Fruit fly (Drosophila melanogaster): ENCODE data around the gene CG8852.

The CG8852 gene

DNA sequence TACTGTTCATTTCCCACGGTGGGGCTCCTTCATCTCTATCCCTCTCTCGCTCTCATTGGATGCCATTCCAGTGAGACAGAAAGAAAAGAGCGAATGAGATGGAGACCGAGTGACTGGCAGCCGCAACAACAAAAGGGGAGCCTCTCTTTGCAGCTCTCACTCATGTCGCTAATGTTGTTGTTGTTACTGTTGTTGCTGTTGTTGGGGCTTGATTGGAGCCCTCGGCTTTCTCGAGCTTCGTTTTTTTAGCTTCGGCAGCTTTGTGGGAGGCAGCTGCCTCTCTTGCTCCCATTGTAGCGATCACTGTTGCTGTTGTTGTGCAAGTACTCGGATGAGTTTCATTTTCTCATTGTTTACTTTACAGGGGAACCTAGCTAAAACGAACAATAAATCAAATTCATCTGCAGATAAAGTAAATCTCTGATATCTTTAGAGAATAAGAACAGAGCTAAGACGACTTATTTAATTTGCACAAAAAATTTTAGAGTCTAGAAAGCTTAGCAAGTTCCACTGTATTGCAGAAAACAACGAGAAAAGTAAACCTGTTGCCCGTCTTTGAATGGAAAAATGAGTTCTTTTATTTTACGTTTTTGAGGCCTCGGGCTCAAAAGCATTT is 9.4 kb downstream of the CG8852 start (continued):
- no peak for TF ChIP-seq ac (GFP tag; optimal IDR thresholded peaks at IDR 0.05)
- peak; percentile 58; the same call in 2 of the 3 replicates for TF ChIP-seq Aef1 (GFP tag; IDR thresholded peaks at IDR 0.05)
- no peak for TF ChIP-seq toy (GFP tag; IDR thresholded peaks at IDR 0.05)
- TF ChIP-seq CG1529 (GFP tag; optimal IDR thresholded peaks at IDR 0.05) = peak; percentile 41
- no peak for TF ChIP-seq Sry-δ (GFP tag; optimal IDR thresholded peaks at IDR 0.05)
- TF ChIP-seq BtbVII (GFP tag; optimal IDR thresholded peaks at IDR 0.05) = no peak
- no peak for TF ChIP-seq CG17186 (GFP tag; optimal IDR thresholded peaks at IDR 0.05)
- TF ChIP-seq Ssrp (tag; optimal IDR thresholded peaks at IDR 0.05) = peak; percentile 61
- TF ChIP-seq CG8924 (tag; optimal IDR thresholded peaks at IDR 0.05) = peak; percentile 36
- TF ChIP-seq ind (GFP tag; optimal IDR thresholded peaks at IDR 0.05) = peak; percentile 47
- TF ChIP-seq Trl (optimal IDR thresholded peaks at IDR 0.05) = peak; percentile 66 to 67
- TF ChIP-seq Trl (GFP tag; optimal IDR thresholded peaks at IDR 0.05) = peak; percentile 1
- TF ChIP-seq CG11247 (GFP tag; IDR thresholded peaks at IDR 0.05) = no peak
- peak; percentile 28 for TF ChIP-seq corto (GFP tag; optimal IDR thresholded peaks at IDR 0.05)
- TF ChIP-seq CG3847 (GFP tag; IDR thresholded peaks at IDR 0.05) = peak; percentile 35; the same call in 1 of the 2 replicates
- no peak for TF ChIP-seq dimm (GFP tag; IDR thresholded peaks at IDR 0.05)
- TF ChIP-seq nau (GFP tag; optimal IDR thresholded peaks at IDR 0.05) = peak; percentile 9
- no peak for TF ChIP-seq CG4328 (GFP tag; optimal IDR thresholded peaks at IDR 0.05)
- TF ChIP-seq CG9215 (GFP tag; IDR thresholded peaks at IDR 0.05) = peak; percentile 42; the same call in 1 of the 2 replicates
- no peak for TF ChIP-seq Dfd (GFP tag; optimal IDR thresholded peaks at IDR 0.05)
- no peak for TF ChIP-seq crp (GFP tag; optimal IDR thresholded peaks at IDR 0.05)
- 0 out of 3 replicates have a peak, but pooled peaks have one; percentile 51 for TF ChIP-seq ase (GFP tag; IDR thresholded peaks at IDR 0.05)
- no peak for TF ChIP-seq CG7928 (GFP tag; optimal IDR thresholded peaks at IDR 0.05)
- peak; percentile 14 for TF ChIP-seq CG4707 (GFP tag; optimal IDR thresholded peaks at IDR 0.05)
- TF ChIP-seq schlank (tag; optimal IDR thresholded peaks at IDR 0.05) = no peak
- TF ChIP-seq Fer2 (tag; optimal IDR thresholded peaks at IDR 0.05) = no peak
- 0 out of 3 replicates have a peak, but pooled peaks have one; percentile 43 for TF ChIP-seq otp (GFP tag; IDR thresholded peaks at IDR 0.05)
- peak; percentile 29 for TF ChIP-seq kah (GFP tag; optimal IDR thresholded peaks at IDR 0.05)
- no peak for TF ChIP-seq Vsx1 (GFP tag; optimal IDR thresholded peaks at IDR 0.05)
- peak; percentile 11 for TF ChIP-seq CG30431 (GFP tag; optimal IDR thresholded peaks at IDR 0.05)
- no peak for TF ChIP-seq CG6765 (GFP tag; optimal IDR thresholded peaks at IDR 0.05)
- TF ChIP-seq E2f1 (GFP tag; IDR thresholded peaks at IDR 0.05) = peak; percentile 55
- no peak for TF ChIP-seq eve (GFP tag; optimal IDR thresholded peaks at IDR 0.05)
- TF ChIP-seq CG15601 (tag; optimal IDR thresholded peaks at IDR 0.05) = no peak
- peak; percentile 7 for TF ChIP-seq CG3407 (GFP tag; optimal IDR thresholded peaks at IDR 0.05)
- TF ChIP-seq Mrtf (GFP tag; IDR thresholded peaks at IDR 0.05) = 0 out of 3 replicates have a peak, but pooled peaks have one; percentile 15
- TF ChIP-seq Dip3 (GFP tag; optimal IDR thresholded peaks at IDR 0.05) = peak; percentile 5
- peak; percentile 29 for TF ChIP-seq CG5245 (GFP tag; optimal IDR thresholded peaks at IDR 0.05)
- no peak for TF ChIP-seq Nf-YA (GFP tag; IDR thresholded peaks at IDR 0.05)
- TF ChIP-seq CG34422 (GFP tag; IDR thresholded peaks at IDR 0.05) = peak; percentile 54; the same call in 1 of the 3 replicates
- no peak for TF ChIP-seq pita (GFP tag; optimal IDR thresholded peaks at IDR 0.05)
- peak; percentile 61 for TF ChIP-seq CG17361 (GFP tag; IDR thresholded peaks at IDR 0.05)
- TF ChIP-seq CG6689 (GFP tag; IDR thresholded peaks at IDR 0.05) = peak; percentile 46
- TF ChIP-seq h (optimal IDR thresholded peaks at IDR 0.05) = no peak
- TF ChIP-seq CG10321 (GFP tag; IDR thresholded peaks at IDR 0.05) = no peak
- TF ChIP-seq CG9727 (GFP tag; optimal IDR thresholded peaks at IDR 0.05) = peak; percentile 11
- TF ChIP-seq sc (optimal IDR thresholded peaks at IDR 0.05) = no peak
- TF ChIP-seq sc (GFP tag; optimal IDR thresholded peaks at IDR 0.05) = peak; percentile 5
- no peak for TF ChIP-seq cwo (GFP tag; optimal IDR thresholded peaks at IDR 0.05)
- TF ChIP-seq usp (GFP tag; optimal IDR thresholded peaks at IDR 0.05) = no peak
- TF ChIP-seq Neu2 (GFP tag; optimal IDR thresholded peaks at IDR 0.05; ENCODE audit: borderline replicate concordance) = no peak

Data from whole organism, embryonic.